Worm (Caenorhabditis elegans) whole organism, early embryonic: ENCODE data around the gene M03A1.8.

Experiments
- B0310.2 ChIP-seq: sonication (generic microtip); optimal IDR thresholded peaks from 2 replicates; lab custom pipeline; 2016; ENCODE audit warnings: mild to moderate bottlenecking, missing genetic modification characterization, missing compliant biosample characterization
- ets-7 ChIP-seq: sonication (generic microtip); optimal IDR thresholded peaks from 2 replicates; lab custom pipeline; 2016; ENCODE audit warnings: missing genotype, missing genetic modification characterization, missing compliant biosample characterization
- flt-1 ChIP-seq: fragments of 200-800 bp; sonication (Bioruptor generic); IDR thresholded peaks from 2 replicates; pipeline ENCODE4 v1.3.6; 2022; ENCODE audit warnings: missing genetic modification characterization, missing compliant biosample characterization
- tra-4 ChIP-seq: sonication (generic microtip); optimal IDR thresholded peaks from 2 replicates; lab custom pipeline; 2017; ENCODE audit warnings: missing genetic modification characterization, missing compliant biosample characterization

DNA sequence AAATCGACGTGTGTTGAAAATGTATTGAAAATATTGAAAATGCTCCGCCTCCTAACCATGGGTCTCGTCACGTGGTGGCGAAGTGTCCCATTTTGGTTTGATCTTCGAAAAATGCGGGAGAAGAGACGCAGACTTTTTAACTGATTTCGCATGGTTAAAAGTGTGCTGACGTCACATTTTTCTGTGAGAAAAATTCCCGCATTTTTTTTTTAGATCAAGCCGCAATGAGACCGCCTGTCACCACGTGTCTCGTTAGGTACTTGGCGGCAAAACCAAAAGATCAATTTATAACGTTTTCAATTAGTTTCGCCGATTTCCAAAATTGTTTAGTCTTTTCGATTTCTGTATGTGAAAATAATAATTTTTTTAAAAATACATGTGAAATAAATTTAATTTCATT, 35.0 kb upstream of the M03A1.8 start:
- TF ChIP-seq ets-7 (no peak), flt-1 (GFP tag; lab: Robert Waterston, UW) (no peak), tra-4 (tag; lab: Kevin White, UChicago) (no peak), B0310.2 (tag; lab: Kevin White, UChicago) (no peak)
